Worm (Caenorhabditis elegans) whole organism, L3 larva: ENCODE results near the gene clec-135.

Experiments
- ama-1 ChIP-seq: fragments of 150-350 bp; optimal IDR thresholded peaks from 2 replicates; lab custom pipeline; 2018
- ceh-82 ChIP-seq: fragments of 150-350 bp; optimal IDR thresholded peaks from 2 replicates; lab custom pipeline; 2014; ENCODE audit warnings: missing biosample characterization, missing genetic modification characterization
- ceh-9 ChIP-seq: sonication (generic microtip); optimal IDR thresholded peaks from 2 replicates; lab custom pipeline; 2018; ENCODE audit warnings: missing biosample characterization, missing genetic modification characterization
- fos-1 ChIP-seq: fragments of 150-350 bp; optimal IDR thresholded peaks from 2 replicates; lab custom pipeline; 2014; ENCODE audit warnings: missing biosample characterization, missing genetic modification characterization
- jun-1 ChIP-seq: fragments of 150-350 bp; optimal IDR thresholded peaks from 2 replicates; lab custom pipeline; 2014; ENCODE audit warnings: missing biosample characterization, missing genetic modification reagents, missing genetic modification characterization
- lin-39 ChIP-seq: fragments of 150-350 bp; optimal IDR thresholded peaks from 2 replicates; lab custom pipeline; 2018; ENCODE audit warnings: missing biosample characterization, missing genetic modification reagents, missing genetic modification characterization
- nhr-11 ChIP-seq: fragments of 150-350 bp; optimal IDR thresholded peaks from 2 replicates; lab custom pipeline; 2014; ENCODE audit warnings: missing biosample characterization, missing genetic modification characterization
- nhr-25 ChIP-seq: sonication (generic microtip); optimal IDR thresholded peaks from 2 replicates; lab custom pipeline; 2017; ENCODE audit warnings: missing biosample characterization, missing genetic modification characterization
- snpc-4 ChIP-seq: fragments of 150-350 bp; optimal IDR thresholded peaks from 2 replicates; lab custom pipeline; 2014; ENCODE audit warnings: missing biosample characterization, missing genetic modification characterization

ce11 chrII:4238963-4239362 lies 19.6 kb downstream of the clec-135 start:
- no peak for TF ChIP-seq nhr-11 (tag; lab: Kevin White, UChicago)
- TF ChIP-seq snpc-4 (tag; lab: Kevin White, UChicago): no peak
- no peak for TF ChIP-seq lin-39 (tag; lab: Kevin White, UChicago)
- TF ChIP-seq fos-1 (tag; lab: Kevin White, UChicago): no peak
- no peak for TF ChIP-seq ceh-82
- no peak for TF ChIP-seq nhr-25
- no peak for TF ChIP-seq ama-1 (lab: Kevin White, UChicago)
- no peak for TF ChIP-seq jun-1 (tag; lab: Kevin White, UChicago)
- no peak for TF ChIP-seq ceh-9 (tag; lab: Kevin White, UChicago)
